Fruit fly (Drosophila melanogaster): ENCODE results near the gene CG8087.

The CG8087 gene

DNA sequence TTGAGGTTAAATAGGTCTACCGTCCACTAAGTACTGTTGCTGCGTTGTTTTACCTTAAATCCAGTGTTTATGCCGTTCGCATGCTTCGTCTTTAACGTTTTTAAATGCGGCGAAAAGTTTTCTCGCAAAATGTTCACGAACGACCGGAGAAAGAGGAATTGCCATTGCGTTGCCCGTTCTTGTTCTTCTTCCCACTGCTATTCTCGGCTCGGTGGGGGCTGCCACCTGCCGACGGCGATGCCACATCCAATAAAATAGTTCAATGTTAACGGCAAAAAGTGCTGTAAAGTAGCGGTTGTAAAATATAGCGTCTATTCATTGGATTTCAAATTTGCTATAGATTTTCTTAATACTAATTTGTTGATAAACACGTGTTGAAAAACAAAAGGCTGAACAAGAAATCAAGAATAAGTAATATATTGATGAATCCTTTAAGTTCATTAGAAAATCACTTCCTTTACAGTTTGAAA, 11.1 kb upstream of the CG8087 start, which contains the start of gene CG7987 (continued):
- peak; percentile 36 for TF ChIP-seq CG3163 (GFP tag; optimal IDR thresholded peaks at IDR 0.05)
- TF ChIP-seq CG17612 (GFP tag; IDR thresholded peaks at IDR 0.05): no peak
- TF ChIP-seq chm (GFP tag; IDR thresholded peaks at IDR 0.05): no peak
- TF ChIP-seq kah (GFP tag; optimal IDR thresholded peaks at IDR 0.05): peak; percentile 78
- TF ChIP-seq CG30020 (tag; optimal IDR thresholded peaks at IDR 0.05): no peak
- 0 out of 3 replicates have a peak, but pooled peaks have one; percentile 3 for TF ChIP-seq CG11456 (GFP tag; IDR thresholded peaks at IDR 0.05)
- TF ChIP-seq Myb (GFP tag; optimal IDR thresholded peaks at IDR 0.05): peak; percentile 96
- TF ChIP-seq inv (GFP tag; IDR thresholded peaks at IDR 0.05; ENCODE audit: partially characterized antibody): no peak
- peak; percentile 27; the same call in 1 of the 2 replicates for TF ChIP-seq NFAT (GFP tag; IDR thresholded peaks at IDR 0.05)
- TF ChIP-seq Ets65A (GFP tag): peak; percentile 48
- no peak for TF ChIP-seq Ravus (GFP tag; IDR thresholded peaks at IDR 0.05)
- peak in 1 of 2 experiments; percentile 23 for TF ChIP-seq Pdp1 (GFP tag; optimal IDR thresholded peaks at IDR 0.05)
- 0 out of 2 replicates have a peak, but pooled peaks have one; percentile 54 for TF ChIP-seq CG42726 (GFP tag; IDR thresholded peaks at IDR 0.05; ENCODE audit: partially characterized antibody)
- peak; percentile 21 for TF ChIP-seq CG9817 (tag; optimal IDR thresholded peaks at IDR 0.05)
- TF ChIP-seq CG1603 (tag; optimal IDR thresholded peaks at IDR 0.05): peak; percentile 74
- TF ChIP-seq CG14050 (GFP tag; IDR thresholded peaks at IDR 0.05): no peak
- peak; percentile 23 for TF ChIP-seq CG33213 (GFP tag; optimal IDR thresholded peaks at IDR 0.05)
- peak; percentile 24 for TF ChIP-seq Dip3 (GFP tag; optimal IDR thresholded peaks at IDR 0.05)
- 0 out of 4 replicates have a peak, but pooled peaks have one; percentile 32 for TF ChIP-seq Dll (GFP tag; IDR thresholded peaks at IDR 0.05; ENCODE audit: partially characterized antibody)
- TF ChIP-seq CG15269 (tag; optimal IDR thresholded peaks at IDR 0.05): peak; percentile 25
- peak; percentile 87 for TF ChIP-seq Ets97D (GFP tag; optimal IDR thresholded peaks at IDR 0.05)
- TF ChIP-seq CG13287 (GFP tag; IDR thresholded peaks at IDR 0.05; ENCODE audit: partially characterized antibody): peak; percentile 68
- TF ChIP-seq BEAF-32 (GFP tag; optimal IDR thresholded peaks at IDR 0.05): peak; percentile 17
- peak; percentile 12 for TF ChIP-seq gro (GFP tag; optimal IDR thresholded peaks at IDR 0.05)
- peak; percentile 47 for TF ChIP-seq trem (tag; optimal IDR thresholded peaks at IDR 0.05)
- TF ChIP-seq CG34224 (GFP tag; IDR thresholded peaks at IDR 0.05; ENCODE audit: partially characterized antibody): peak; percentile 40; the same call in 1 of the 3 replicates
- TF ChIP-seq Rfx (GFP tag; IDR thresholded peaks at IDR 0.05): peak; percentile 64
- TF ChIP-seq insv (GFP tag; optimal IDR thresholded peaks at IDR 0.05): no peak
- no peak for TF ChIP-seq YL-1 (GFP tag; optimal IDR thresholded peaks at IDR 0.05)
- TF ChIP-seq CG13624 (GFP tag; optimal IDR thresholded peaks at IDR 0.05): peak; percentile 58
- TF ChIP-seq NfI (GFP tag; optimal IDR thresholded peaks at IDR 0.05): peak; percentile 20
- TF ChIP-seq MESR4 (GFP tag; optimal IDR thresholded peaks at IDR 0.05): peak; percentile 49
- peak; percentile 68 for TF ChIP-seq CTCF (GFP tag; optimal IDR thresholded peaks at IDR 0.05)
- no peak for TF ChIP-seq wek (GFP tag; optimal IDR thresholded peaks at IDR 0.05)
- no peak for TF ChIP-seq hb (GFP tag; IDR thresholded peaks at IDR 0.05; ENCODE audit: partially characterized antibody)
- TF ChIP-seq CG6791 (GFP tag; IDR thresholded peaks at IDR 0.05; ENCODE audit: partially characterized antibody): no peak
- TF ChIP-seq hkb (optimal IDR thresholded peaks at IDR 0.05): peak; percentile 28
- no peak for TF ChIP-seq hkb (GFP tag; IDR thresholded peaks at IDR 0.05)
- peak; percentile 3 for TF ChIP-seq her (GFP tag; optimal IDR thresholded peaks at IDR 0.05)
- peak; percentile 88 for TF ChIP-seq stwl (tag; optimal IDR thresholded peaks at IDR 0.05)
- TF ChIP-seq CG3847 (GFP tag; IDR thresholded peaks at IDR 0.05): peak; percentile 73
- TF ChIP-seq CG34422 (GFP tag; IDR thresholded peaks at IDR 0.05): peak; percentile 53; the same call in 2 of the 3 replicates
- no peak for TF ChIP-seq CG3407 (GFP tag; optimal IDR thresholded peaks at IDR 0.05)
- no peak for TF ChIP-seq CG12219 (GFP tag; optimal IDR thresholded peaks at IDR 0.05)
- TF ChIP-seq CG8290 (GFP tag; optimal IDR thresholded peaks at IDR 0.05): peak; percentile 7
- peak in 1 of 2 experiments; percentile 84 for TF ChIP-seq CG8290 (tag; optimal IDR thresholded peaks at IDR 0.05)
- TF ChIP-seq dpn (GFP tag; optimal IDR thresholded peaks at IDR 0.05): peak in 1 of 2 experiments; percentile 38
- TF ChIP-seq HLH4C (GFP tag; IDR thresholded peaks at IDR 0.05; ENCODE audit: partially characterized antibody): no peak
- TF ChIP-seq CG12659 (GFP tag; optimal IDR thresholded peaks at IDR 0.05): peak; percentile 35
- TF ChIP-seq kay (GFP tag; optimal IDR thresholded peaks at IDR 0.05): no peak
- no peak for TF ChIP-seq tx (GFP tag; optimal IDR thresholded peaks at IDR 0.05)

Data from whole organism, embryonic.